Fruit fly (Drosophila melanogaster) whole organism, embryonic: Measurements from ENCODE around the gene AP-2mu.
A peak's percentile ranks its signal among the peaks of the same experiment; 100 is the strongest.

Experiments
- Bdp1 ChIP-seq: fragments of 200-800 bp; sonication (Bioruptor generic); optimal IDR thresholded peaks from 3 replicates; lab custom pipeline; 2016; ENCODE audit warnings: missing biosample characterization, missing genetic modification characterization
- CG11085 ChIP-seq: fragments of 200-800 bp; sonication (Bioruptor generic); IDR thresholded peaks from 2 replicates; pipeline ENCODE4 v1.3.6; 2022; ENCODE audit warnings: missing biosample characterization, missing genetic modification characterization
- CG11695 ChIP-seq: fragments of 200-800 bp; sonication (Bioruptor generic); IDR thresholded peaks from 3 replicates; pipeline ENCODE4 v1.3.6; 2022; ENCODE audit warnings: missing biosample characterization, missing genetic modification characterization
- CG12219 ChIP-seq: fragments of 200-800 bp; sonication (Bioruptor generic); optimal IDR thresholded peaks from 3 replicates; lab custom pipeline; 2018; ENCODE audit warnings: missing biosample characterization, mild to moderate bottlenecking, missing genetic modification characterization
- CG14710 ChIP-seq: fragments of 200-800 bp; sonication (Bioruptor generic); optimal IDR thresholded peaks from 3 replicates; lab custom pipeline; 2019; ENCODE audit warnings: missing biosample characterization, mild to moderate bottlenecking, missing genetic modification characterization, moderate library complexity
- CG15269 ChIP-seq: fragments of 200-800 bp; sonication (Bioruptor generic); optimal IDR thresholded peaks from 2 replicates; lab custom pipeline; 2018; ENCODE audit warnings: missing biosample characterization, mild to moderate bottlenecking, missing genetic modification characterization, moderate library complexity
- CG15514 ChIP-seq: fragments of 200-800 bp; sonication (Bioruptor generic); optimal IDR thresholded peaks from 3 replicates; lab custom pipeline; 2017; ENCODE audit warnings: missing biosample characterization, missing genetic modification characterization, mild to moderate bottlenecking, moderate library complexity, missing genetic modification reagents
- CG16813 ChIP-seq: fragments of 200-800 bp; sonication (Bioruptor generic); IDR thresholded peaks from 3 replicates; pipeline ENCODE4 v1.3.6; 2022; ENCODE audit warnings: missing biosample characterization, missing genetic modification characterization; ENCODE audit not compliant: partially characterized antibody
- CG17385 ChIP-seq: fragments of 200-800 bp; sonication (Bioruptor generic); optimal IDR thresholded peaks from 3 replicates; lab custom pipeline; 2018; ENCODE audit warnings: missing biosample characterization, mild to moderate bottlenecking, missing genetic modification characterization
- CG2678 ChIP-seq: fragments of 200-800 bp; sonication (Bioruptor generic); optimal IDR thresholded peaks from 3 replicates; lab custom pipeline; 2019; ENCODE audit warnings: missing biosample characterization, mild to moderate bottlenecking, missing genetic modification characterization, moderate library complexity
- CG34422 ChIP-seq: fragments of 200-800 bp; sonication (Bioruptor generic); IDR thresholded peaks from 3 replicates; pipeline ENCODE4 v1.3.6; 2022; ENCODE audit warnings: missing biosample characterization, missing genetic modification characterization
- CG7271 ChIP-seq: fragments of 200-800 bp; sonication (Bioruptor generic); optimal IDR thresholded peaks from 2 replicates; lab custom pipeline; 2018; ENCODE audit warnings: missing biosample characterization, mild to moderate bottlenecking, missing genetic modification characterization, moderate library complexity
- CG7786 ChIP-seq: fragments of 200-800 bp; sonication (Bioruptor generic); optimal IDR thresholded peaks from 2 replicates; lab custom pipeline; 2016; ENCODE audit warnings: missing biosample characterization, missing genetic modification characterization
- CG7963 ChIP-seq: fragments of 200-800 bp; sonication (Bioruptor generic); IDR thresholded peaks from 3 replicates; pipeline ENCODE4 v1.3.6; 2022; ENCODE audit warnings: missing biosample characterization, missing genetic modification characterization; ENCODE audit not compliant: partially characterized antibody
- CG8388 ChIP-seq: fragments of 200-800 bp; sonication (Bioruptor generic); optimal IDR thresholded peaks from 2 replicates; lab custom pipeline; 2019; ENCODE audit warnings: missing biosample characterization, mild to moderate bottlenecking, missing genetic modification characterization, moderate library complexity
- CG8765 ChIP-seq: fragments of 200-800 bp; sonication (Bioruptor generic); IDR thresholded peaks from 2 replicates; pipeline ENCODE4 v1.3.6; 2022; ENCODE audit warnings: missing biosample characterization, missing genetic modification characterization
- CoRest ChIP-seq: fragments of 200-800 bp; sonication (Bioruptor generic); optimal IDR thresholded peaks from 3 replicates; lab custom pipeline; 2018; ENCODE audit warnings: missing biosample characterization, mild to moderate bottlenecking, missing genetic modification characterization, moderate library complexity
- E2f1 ChIP-seq: fragments of 200-800 bp; sonication (Bioruptor generic); IDR thresholded peaks from 2 replicates; pipeline ENCODE4 v1.3.6; 2022; ENCODE audit warnings: missing biosample characterization, missing genetic modification characterization
- Gsc ChIP-seq: fragments of 200-800 bp; sonication (Bioruptor generic); IDR thresholded peaks from 2 replicates; pipeline ENCODE4 v1.3.6; 2022; ENCODE audit warnings: missing biosample characterization, missing genetic modification characterization
- Lhr ChIP-seq: fragments of 200-800 bp; sonication (Bioruptor generic); optimal IDR thresholded peaks from 3 replicates; lab custom pipeline; 2017; ENCODE audit warnings: mild to moderate bottlenecking, missing biosample characterization, missing genetic modification reagents, missing genetic modification characterization
- MBD-R2 ChIP-seq: fragments of 200-800 bp; sonication (Bioruptor generic); IDR thresholded peaks from 2 replicates; pipeline ENCODE4 v1.3.6; 2022; ENCODE audit warnings: missing biosample characterization, missing genetic modification characterization
- MTF-1 ChIP-seq: fragments of 200-800 bp; sonication (Bioruptor generic); optimal IDR thresholded peaks from 2 replicates; lab custom pipeline; 2018; ENCODE audit warnings: missing biosample characterization, mild to moderate bottlenecking, missing genetic modification characterization, borderline replicate concordance
- Poxn ChIP-seq: fragments of 200-800 bp; sonication (Bioruptor generic); IDR thresholded peaks from 2 replicates; pipeline ENCODE4 v1.3.6; 2022; ENCODE audit warnings: missing biosample characterization, missing genetic modification characterization
- Ptx1 ChIP-seq: fragments of 200-800 bp; sonication (Bioruptor generic); IDR thresholded peaks from 2 replicates; pipeline ENCODE4 v1.3.6; 2022; ENCODE audit warnings: missing biosample characterization, missing genetic modification characterization
- Sry-β ChIP-seq: fragments of 200-800 bp; sonication (Bioruptor generic); optimal IDR thresholded peaks from 2 replicates; lab custom pipeline; 2018; ENCODE audit warnings: missing biosample characterization, mild to moderate bottlenecking, missing genetic modification characterization, moderate library complexity
- Sry-δ ChIP-seq: fragments of 200-800 bp; sonication (Bioruptor generic); optimal IDR thresholded peaks from 2 replicates; lab custom pipeline; 2016; ENCODE audit warnings: missing biosample characterization, missing genetic modification characterization
- Ssrp ChIP-seq: fragments of 200-800 bp; sonication (Bioruptor generic); optimal IDR thresholded peaks from 2 replicates; lab custom pipeline; 2018; ENCODE audit warnings: missing biosample characterization, mild to moderate bottlenecking, missing genetic modification characterization, moderate library complexity
- Usf ChIP-seq: fragments of 200-800 bp; sonication (Bioruptor generic); optimal IDR thresholded peaks from 2 replicates; lab custom pipeline; 2017; ENCODE audit warnings: missing genotype, missing biosample characterization, missing genetic modification characterization
- Xrp1 ChIP-seq: fragments of 200-800 bp; sonication (Bioruptor generic); IDR thresholded peaks from 2 replicates; pipeline ENCODE4 v1.3.6; 2022; ENCODE audit warnings: missing biosample characterization, missing genetic modification characterization
- YL-1 ChIP-seq: fragments of 200-800 bp; sonication (Bioruptor generic); optimal IDR thresholded peaks from 3 replicates; lab custom pipeline; 2017; ENCODE audit warnings: missing biosample characterization, mild to moderate bottlenecking, missing genetic modification characterization
- abd-A ChIP-seq: fragments of 200-800 bp; sonication (Bioruptor generic); optimal IDR thresholded peaks from 3 replicates; lab custom pipeline; 2019; ENCODE audit warnings: missing biosample characterization, mild to moderate bottlenecking, missing genetic modification characterization, moderate library complexity
- aop ChIP-seq: fragments of 200-800 bp; sonication (Bioruptor generic); IDR thresholded peaks from 2 replicates; pipeline ENCODE4 v1.3.6; 2022; ENCODE audit warnings: missing biosample characterization, missing genetic modification characterization
- crol ChIP-seq: fragments of 200-800 bp; sonication (Bioruptor generic); IDR thresholded peaks from 2 replicates; pipeline ENCODE4 v1.3.6; 2022; ENCODE audit warnings: missing biosample characterization, missing genetic modification characterization
- crp ChIP-seq, 2 experiments: fragments of 200-800 bp; sonication (Bioruptor generic); optimal IDR thresholded peaks; 2 replicates in 1 of 2; 3 replicates in 1 of 2; lab custom pipeline; 2017; ENCODE audit warnings: missing biosample characterization in 2 of 2, missing genetic modification characterization in 2 of 2, mild to moderate bottlenecking in 1 of 2, moderate library complexity in 1 of 2
- dati ChIP-seq: fragments of 200-800 bp; sonication (Bioruptor generic); IDR thresholded peaks from 2 replicates; pipeline ENCODE4 v1.3.6; 2022; ENCODE audit warnings: missing biosample characterization, missing genetic modification characterization
- dpn ChIP-seq, 2 experiments: fragments of 200-800 bp; sonication (Bioruptor generic); optimal IDR thresholded peaks; 3 replicates each; lab custom pipeline; 2016; ENCODE audit warnings: missing biosample characterization in 2 of 2, missing genetic modification characterization in 2 of 2
- fd102C ChIP-seq: fragments of 200-800 bp; sonication (Bioruptor generic); optimal IDR thresholded peaks from 2 replicates; lab custom pipeline; 2018; ENCODE audit warnings: missing biosample characterization, mild to moderate bottlenecking, missing genetic modification characterization, moderate library complexity
- gro ChIP-seq: fragments of 200-800 bp; sonication (Bioruptor generic); optimal IDR thresholded peaks from 2 replicates; lab custom pipeline; 2016; ENCODE audit warnings: missing biosample characterization, missing genetic modification characterization
- lola ChIP-seq, 3 experiments: fragments of >200 bp in 2 of 3; fragments of 200-800 bp in 1 of 3; sonication (Bioruptor generic) in 1 of 3; optimal IDR thresholded peaks; 2 replicates each; lab custom pipeline; 2017 to 2019; ENCODE audit warnings: missing biosample characterization in 3 of 3, missing genetic modification characterization in 3 of 3, mild to moderate bottlenecking in 1 of 3, moderate library complexity in 1 of 3
- odd ChIP-seq: fragments of 200-800 bp; sonication (Bioruptor generic); optimal IDR thresholded peaks from 2 replicates; lab custom pipeline; 2017; ENCODE audit warnings: missing biosample characterization, mild to moderate bottlenecking, missing genetic modification characterization
- pho ChIP-seq: fragments of 200-800 bp; sonication (Bioruptor generic); optimal IDR thresholded peaks from 2 replicates; lab custom pipeline; 2016; ENCODE audit warnings: missing biosample characterization, missing genetic modification characterization
- pzg ChIP-seq: fragments of 200-800 bp; sonication (Bioruptor generic); optimal IDR thresholded peaks from 3 replicates; lab custom pipeline; 2018; ENCODE audit warnings: missing biosample characterization, mild to moderate bottlenecking, missing genetic modification characterization, moderate library complexity
- sc ChIP-seq, 3 experiments: fragments of >200 bp in 2 of 3; fragments of 200-800 bp in 1 of 3; sonication (Bioruptor generic) in 1 of 3; optimal IDR thresholded peaks; 2 replicates in 2 of 3; 3 replicates in 1 of 3; lab custom pipeline; 2017; ENCODE audit warnings: mild to moderate bottlenecking in 1 of 3, missing biosample characterization in 1 of 3, missing genetic modification characterization in 1 of 3, missing genetic modification reagents in 1 of 3
- shn ChIP-seq: fragments of 200-800 bp; sonication (Bioruptor generic); optimal IDR thresholded peaks from 3 replicates; lab custom pipeline; 2016; ENCODE audit warnings: missing biosample characterization, missing genetic modification characterization
- sna ChIP-seq: fragments of 200-800 bp; sonication (Bioruptor generic); IDR thresholded peaks from 2 replicates; pipeline ENCODE4 v1.3.6; 2022; ENCODE audit warnings: missing biosample characterization, missing genetic modification characterization; ENCODE audit not compliant: partially characterized antibody
- tap ChIP-seq: fragments of 200-800 bp; optimal IDR thresholded peaks from 3 replicates; lab custom pipeline; 2019; ENCODE audit warnings: missing biosample characterization, mild to moderate bottlenecking, missing genetic modification characterization, moderate library complexity
- toy ChIP-seq: fragments of 200-800 bp; sonication (Bioruptor generic); IDR thresholded peaks from 2 replicates; pipeline ENCODE4 v1.3.6; 2022; ENCODE audit warnings: missing biosample characterization, missing genetic modification characterization
- trh ChIP-seq: fragments of 200-800 bp; sonication (Bioruptor generic); optimal IDR thresholded peaks from 2 replicates; lab custom pipeline; 2016; ENCODE audit warnings: missing biosample characterization, missing genetic modification characterization
- zfh1 ChIP-seq: fragments of 200-800 bp; sonication (Bioruptor generic); IDR thresholded peaks from 3 replicates; pipeline ENCODE4 v1.3.6; 2022; ENCODE audit warnings: missing biosample characterization, missing genetic modification characterization

Gene AP-2mu

dm6 chr3R:22467939-22468571 lies 5.8 kb downstream of the AP-2mu start, which contains the start of the genes CG5377 and Nrx-1 (continued):
- TF ChIP-seq MBD-R2 (GFP tag; lab: Robert Waterston, UW) = peak; percentile 74
- no peak for TF ChIP-seq Sry-β (GFP tag; lab: Kevin White, UChicago)
- TF ChIP-seq toy (GFP tag; lab: Robert Waterston, UW) = no peak
- TF ChIP-seq crp (GFP tag; optimal IDR thresholded peaks at IDR 0.05; lab: Kevin White, UChicago) = peak; percentile 51 to 92
- peak; percentile 6 for TF ChIP-seq CoRest (tag; lab: Kevin White, UChicago)
- TF ChIP-seq CG8765 (GFP tag; lab: Robert Waterston, UW) = no peak
- TF ChIP-seq CG2678 = no peak
- TF ChIP-seq Sry-δ (GFP tag; lab: Kevin White, UChicago) = no peak
- no peak for TF ChIP-seq CG7786
- TF ChIP-seq fd102C (GFP tag; lab: Kevin White, UChicago) = no peak
- no peak for TF ChIP-seq CG12219 (GFP tag; lab: Kevin White, UChicago)
- no peak for TF ChIP-seq shn
- no peak for TF ChIP-seq CG7271 (tag; lab: Kevin White, UChicago)
- TF ChIP-seq abd-A = no peak
- 0 out of 2 replicates have a peak, but pooled peaks have one; percentile 17 for TF ChIP-seq sna (GFP tag; lab: Robert Waterston, UW)
- no peak for TF ChIP-seq aop (GFP tag; lab: Robert Waterston, UW)
- no peak for TF ChIP-seq pho (GFP tag; lab: Kevin White, UChicago)
- TF ChIP-seq lola (GFP tag; optimal IDR thresholded peaks at IDR 0.05; lab: Kevin White, UChicago) = no peak
- TF ChIP-seq tap (tag; lab: Kevin White, UChicago) = no peak
- TF ChIP-seq CG15514 = no peak
- TF ChIP-seq CG7963 = no peak
- no peak for TF ChIP-seq gro (GFP tag; lab: Kevin White, UChicago)
- TF ChIP-seq CG15269 (tag; lab: Kevin White, UChicago) = no peak
- no peak for TF ChIP-seq Poxn
- no peak for TF ChIP-seq sc (optimal IDR thresholded peaks at IDR 0.05; lab: Kevin White, UChicago)
- no peak for TF ChIP-seq sc (GFP tag; optimal IDR thresholded peaks at IDR 0.05; lab: Kevin White, UChicago)
- peak; percentile 77 for TF ChIP-seq CG14710 (tag; lab: Kevin White, UChicago)
- TF ChIP-seq Ptx1 = no peak
- no peak for TF ChIP-seq dpn (GFP tag; optimal IDR thresholded peaks at IDR 0.05; lab: Kevin White, UChicago)
- no peak for TF ChIP-seq Gsc (GFP tag; lab: Robert Waterston, UW)
- no peak for TF ChIP-seq CG11085 (GFP tag; lab: Robert Waterston, UW)
- no peak for TF ChIP-seq odd (GFP tag; lab: Kevin White, UChicago)
- no peak for TF ChIP-seq Xrp1 (GFP tag; lab: Robert Waterston, UW)
- no peak for TF ChIP-seq Bdp1 (GFP tag; lab: Kevin White, UChicago)
- TF ChIP-seq CG16813 = no peak
- no peak for TF ChIP-seq CG8388 (GFP tag; lab: Kevin White, UChicago)
- no peak for TF ChIP-seq dati (GFP tag; lab: Robert Waterston, UW)
- TF ChIP-seq Ssrp (tag; lab: Kevin White, UChicago) = no peak
- no peak for TF ChIP-seq crol (GFP tag; lab: Robert Waterston, UW)
- TF ChIP-seq pzg (GFP tag; lab: Kevin White, UChicago) = peak; percentile 43
- no peak for TF ChIP-seq CG11695 (GFP tag; lab: Robert Waterston, UW)
- TF ChIP-seq CG17385 (GFP tag; lab: Kevin White, UChicago) = no peak
- TF ChIP-seq zfh1 (GFP tag; lab: Robert Waterston, UW) = no peak
- TF ChIP-seq trh (GFP tag; lab: Kevin White, UChicago) = no peak
- TF ChIP-seq Lhr = no peak
- TF ChIP-seq Usf (GFP tag; lab: Kevin White, UChicago) = no peak
- TF ChIP-seq CG34422 (GFP tag; lab: Robert Waterston, UW) = peak; percentile 6; the same call in 1 of the 3 replicates
- no peak for TF ChIP-seq MTF-1
- TF ChIP-seq YL-1 = no peak
- TF ChIP-seq E2f1 = no peak
